Worm (Caenorhabditis elegans) whole organism, L4/young adult: ENCODE data around the gene F54F7.10.

Experiments
- dao-5 ChIP-seq: sonication (generic microtip); optimal IDR thresholded peaks from 2 replicates; lab custom pipeline; 2016; ENCODE audit warnings: missing genotype, missing genetic modification characterization, moderate library complexity, missing compliant biosample characterization
- him-1 ChIP-seq: sonication (generic microtip); optimal IDR thresholded peaks from 2 replicates; lab custom pipeline; 2016; ENCODE audit warnings: missing genotype, missing genetic modification reagents, missing genetic modification characterization, missing compliant biosample characterization

DNA sequence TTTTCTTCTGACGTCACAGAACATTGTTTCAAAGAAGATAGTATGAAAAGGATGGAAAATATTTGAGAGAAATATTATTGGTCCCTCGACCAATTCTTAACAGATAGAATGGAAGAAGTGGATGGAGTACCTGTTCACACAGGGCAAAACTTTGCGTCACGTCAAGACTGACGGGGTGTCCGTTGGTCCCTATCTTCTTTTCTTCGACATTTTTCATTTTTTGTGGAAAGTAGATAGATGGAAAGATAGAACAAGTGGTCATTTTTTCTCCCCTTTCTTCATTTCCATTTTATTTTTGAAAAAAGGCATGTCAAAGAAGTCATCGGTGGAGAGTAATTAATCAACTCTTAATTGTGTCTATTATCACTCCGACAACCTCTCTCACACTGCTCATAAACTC, 44.7 kb upstream of the F54F7.10 start:
- TF ChIP-seq him-1 (tag; lab: Kevin White, UChicago) (no peak), dao-5 (tag; lab: Kevin White, UChicago) (no peak)
